Fruit fly (Drosophila melanogaster) whole organism, prepupa: ENCODE data around the gene CG7650.

Experiments used
- CG11762 ChIP-seq: fragments of 200-800 bp; sonication (Bioruptor generic); optimal IDR thresholded peaks from 3 replicates; lab custom pipeline; 2016; ENCODE audit warnings: missing biosample characterization, missing genetic modification characterization; ENCODE audit not compliant: insufficient read depth
- CG6854 ChIP-seq: fragments of 200-800 bp; sonication (Bioruptor generic); optimal IDR thresholded peaks from 2 replicates; lab custom pipeline; 2017; ENCODE audit warnings: missing biosample characterization, mild to moderate bottlenecking, missing genetic modification characterization
- CG8119 ChIP-seq: fragments of 200-800 bp; sonication (Bioruptor generic); IDR thresholded peaks from 3 replicates; pipeline ENCODE4 v1.3.6; 2022; ENCODE audit warnings: missing biosample characterization, missing genetic modification characterization
- Eip75B ChIP-seq: fragments of 200-800 bp; sonication (Bioruptor generic); optimal IDR thresholded peaks from 3 replicates; lab custom pipeline; 2016; ENCODE audit warnings: missing biosample characterization, missing genetic modification characterization
- Eip78C ChIP-seq: fragments of 200-800 bp; sonication (Bioruptor generic); peaks from one replicate; lab custom pipeline; 2016; ENCODE audit warnings: missing biosample characterization, missing genetic modification characterization
- eg ChIP-seq: fragments of 200-800 bp; sonication (Bioruptor generic); IDR thresholded peaks from 3 replicates; pipeline ENCODE4 v1.3.6; 2022; ENCODE audit warnings: missing biosample characterization, missing genetic modification characterization
- fd59A ChIP-seq: fragments of 200-800 bp; sonication (Bioruptor generic); optimal IDR thresholded peaks from 2 replicates; lab custom pipeline; 2017; ENCODE audit warnings: missing biosample characterization, mild to moderate bottlenecking, missing genetic modification characterization, missing genetic modification reagents
- pdm3 ChIP-seq: fragments of 200-800 bp; sonication (Bioruptor generic); optimal IDR thresholded peaks from 3 replicates; lab custom pipeline; 2016; ENCODE audit warnings: missing biosample characterization, missing genetic modification characterization
- topi ChIP-seq: fragments of 200-800 bp; sonication (Bioruptor generic); optimal IDR thresholded peaks from 3 replicates; lab custom pipeline; 2016; ENCODE audit warnings: missing biosample characterization, missing genetic modification characterization

DNA sequence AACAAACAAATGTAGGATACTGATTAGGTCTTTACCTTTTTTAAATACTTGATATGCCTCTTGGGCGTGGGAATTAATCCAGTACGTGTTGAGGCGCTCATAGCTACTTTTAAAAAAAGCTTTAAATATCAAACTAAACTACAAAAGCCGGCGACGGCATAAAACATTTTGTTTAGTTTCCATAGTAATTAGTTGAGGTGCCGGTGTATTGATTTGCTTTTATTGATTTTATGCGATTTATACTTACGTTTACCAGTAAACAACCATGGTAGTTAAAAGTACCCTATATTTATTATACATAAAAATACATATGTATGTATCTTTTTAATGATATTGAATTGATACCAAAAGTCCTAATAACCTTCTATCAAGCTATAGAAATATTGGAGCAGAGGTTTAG lies 2.5 kb upstream of the CG7650 start, which contains the start of gene CG13449:
- TF ChIP-seq pdm3 (GFP tag; lab: Kevin White, UChicago) (no peak), eg (GFP tag; lab: Robert Waterston, UW) (no peak), CG11762 (no peak), topi (no peak), Eip75B (GFP tag; lab: Kevin White, UChicago) (no peak), CG6854 (GFP tag; lab: Kevin White, UChicago) (no peak), fd59A (GFP tag; lab: Kevin White, UChicago) (no peak), CG8119 (GFP tag; lab: Robert Waterston, UW) (no peak), Eip78C (GFP tag; lab: Kevin White, UChicago) (no peak)
